Fruit fly (Drosophila melanogaster) whole organism, prepupa: ENCODE measurements around the gene CG33635.

Source experiments
- Blimp-1 ChIP-seq: fragments of 200-800 bp; sonication (Bioruptor generic); optimal IDR thresholded peaks from 3 replicates; lab custom pipeline; 2017; ENCODE audit warnings: missing biosample characterization, missing genetic modification characterization, mild to moderate bottlenecking, moderate library complexity, missing genetic modification reagents
- CG10631 ChIP-seq: fragments of 200-800 bp; sonication (Bioruptor generic); optimal IDR thresholded peaks from 2 replicates; lab custom pipeline; 2016; ENCODE audit warnings: missing biosample characterization, missing genetic modification characterization
- CG10669 ChIP-seq: fragments of 200-800 bp; sonication (Bioruptor generic); optimal IDR thresholded peaks from 3 replicates; lab custom pipeline; 2018; ENCODE audit warnings: missing biosample characterization, mild to moderate bottlenecking, missing genetic modification characterization, moderate library complexity
- CG11294 ChIP-seq: fragments of 200-800 bp; sonication (Bioruptor generic); IDR thresholded peaks from 2 replicates; pipeline ENCODE4 v1.3.6; 2022; ENCODE audit warnings: missing biosample characterization, missing genetic modification characterization
- CG11902 ChIP-seq: fragments of 200-800 bp; sonication (Bioruptor generic); optimal IDR thresholded peaks from 3 replicates; lab custom pipeline; 2016; ENCODE audit warnings: missing biosample characterization, missing genetic modification characterization
- CG15336 ChIP-seq: fragments of 200-800 bp; sonication (Bioruptor generic); IDR thresholded peaks from 2 replicates; pipeline ENCODE4 v1.3.6; 2022; ENCODE audit warnings: missing biosample characterization, missing genetic modification characterization
- CG1621 ChIP-seq: fragments of 200-800 bp; sonication (Bioruptor generic); optimal IDR thresholded peaks from 3 replicates; lab custom pipeline; 2018; ENCODE audit warnings: missing biosample characterization, mild to moderate bottlenecking, missing genetic modification characterization
- CG16779 ChIP-seq: fragments of 200-800 bp; sonication (Bioruptor generic); optimal IDR thresholded peaks from 3 replicates; lab custom pipeline; 2017; ENCODE audit warnings: missing biosample characterization, mild to moderate bottlenecking, missing genetic modification characterization
- CG3032 ChIP-seq: fragments of 200-800 bp; optimal IDR thresholded peaks from 2 replicates; lab custom pipeline; 2019; ENCODE audit warnings: missing biosample characterization, mild to moderate bottlenecking, missing genetic modification characterization, moderate library complexity
- CG31627 ChIP-seq: fragments of 200-800 bp; sonication (Bioruptor generic); optimal IDR thresholded peaks from 3 replicates; lab custom pipeline; 2016; ENCODE audit warnings: missing biosample characterization, missing genetic modification characterization
- CG34406 ChIP-seq: fragments of 200-800 bp; sonication (Bioruptor generic); optimal IDR thresholded peaks from 3 replicates; lab custom pipeline; 2016; ENCODE audit warnings: missing biosample characterization, missing genetic modification characterization
- CG4318 ChIP-seq: fragments of 200-800 bp; sonication (Bioruptor generic); optimal IDR thresholded peaks from 3 replicates; lab custom pipeline; 2017; ENCODE audit warnings: missing biosample characterization, mild to moderate bottlenecking, missing genetic modification characterization
- CG6163 ChIP-seq: fragments of 200-800 bp; sonication (Bioruptor generic); IDR thresholded peaks from 3 replicates; pipeline ENCODE4 v1.3.6; 2022; ENCODE audit warnings: missing biosample characterization, missing genetic modification characterization
- CG6276 ChIP-seq: fragments of 200-800 bp; sonication (Bioruptor generic); optimal IDR thresholded peaks from 2 replicates; lab custom pipeline; 2017; ENCODE audit warnings: missing biosample characterization, mild to moderate bottlenecking, missing genetic modification characterization
- CG6808 ChIP-seq: fragments of 200-800 bp; sonication (Bioruptor generic); optimal IDR thresholded peaks from 3 replicates; lab custom pipeline; 2017; ENCODE audit warnings: missing biosample characterization, missing genetic modification characterization, mild to moderate bottlenecking, moderate library complexity, missing genetic modification reagents
- CG6854 ChIP-seq: fragments of 200-800 bp; sonication (Bioruptor generic); optimal IDR thresholded peaks from 2 replicates; lab custom pipeline; 2017; ENCODE audit warnings: missing biosample characterization, mild to moderate bottlenecking, missing genetic modification characterization
- CG7368 ChIP-seq: fragments of 200-800 bp; sonication (Bioruptor generic); optimal IDR thresholded peaks from 3 replicates; lab custom pipeline; 2016; ENCODE audit warnings: missing biosample characterization, missing genetic modification characterization
- CG8119 ChIP-seq: fragments of 200-800 bp; sonication (Bioruptor generic); IDR thresholded peaks from 3 replicates; pipeline ENCODE4 v1.3.6; 2022; ENCODE audit warnings: missing biosample characterization, missing genetic modification characterization
- CG8319 ChIP-seq: fragments of 200-800 bp; sonication (Bioruptor generic); optimal IDR thresholded peaks from 3 replicates; lab custom pipeline; 2016; ENCODE audit warnings: missing biosample characterization, missing genetic modification characterization
- CG8632 ChIP-seq: fragments of 200-800 bp; sonication (Bioruptor generic); optimal IDR thresholded peaks from 3 replicates; lab custom pipeline; 2016; ENCODE audit warnings: missing biosample characterization, missing genetic modification characterization
- Eip75B ChIP-seq: fragments of 200-800 bp; sonication (Bioruptor generic); optimal IDR thresholded peaks from 3 replicates; lab custom pipeline; 2016; ENCODE audit warnings: missing biosample characterization, missing genetic modification characterization
- Eip78C ChIP-seq: fragments of 200-800 bp; sonication (Bioruptor generic); peaks from one replicate; lab custom pipeline; 2016; ENCODE audit warnings: missing biosample characterization, missing genetic modification characterization
- Eip93F ChIP-seq: fragments of 200-800 bp; sonication (Bioruptor generic); optimal IDR thresholded peaks from 2 replicates; lab custom pipeline; 2016; ENCODE audit warnings: missing biosample characterization, mild to moderate bottlenecking, missing genetic modification characterization
- Gug ChIP-seq: fragments of 200-800 bp; sonication (Bioruptor generic); IDR thresholded peaks from 2 replicates; pipeline ENCODE4 v1.3.6; 2022; ENCODE audit warnings: missing biosample characterization, missing genetic modification characterization
- Hr38 ChIP-seq: sonication (Bioruptor generic); optimal IDR thresholded peaks from 2 replicates; lab custom pipeline; 2016; ENCODE audit warnings: missing biosample characterization, missing genetic modification characterization
- Lpt ChIP-seq: fragments of 200-800 bp; sonication (Bioruptor generic); optimal IDR thresholded peaks from 3 replicates; lab custom pipeline; 2016; ENCODE audit warnings: missing biosample characterization, missing genetic modification characterization
- OdsH ChIP-seq: fragments of 200-800 bp; sonication (Bioruptor generic); optimal IDR thresholded peaks from 3 replicates; lab custom pipeline; 2016; ENCODE audit warnings: missing biosample characterization, missing genetic modification characterization
- Smox ChIP-seq: fragments of 200-800 bp; sonication (Bioruptor generic); optimal IDR thresholded peaks from 3 replicates; lab custom pipeline; 2016; ENCODE audit warnings: missing biosample characterization, missing genetic modification characterization
- Sox102F ChIP-seq: fragments of 200-800 bp; sonication (Bioruptor generic); optimal IDR thresholded peaks from 2 replicates; lab custom pipeline; 2016; ENCODE audit warnings: missing biosample characterization, mild to moderate bottlenecking, missing genetic modification characterization
- Sox14 ChIP-seq: fragments of 200-800 bp; sonication (Bioruptor generic); optimal IDR thresholded peaks from 3 replicates; lab custom pipeline; 2016; ENCODE audit warnings: missing biosample characterization, missing genetic modification characterization
- Sox15 ChIP-seq: fragments of 200-800 bp; sonication (Bioruptor generic); optimal IDR thresholded peaks from 3 replicates; lab custom pipeline; 2016; ENCODE audit warnings: missing biosample characterization, missing genetic modification characterization
- acj6 ChIP-seq: fragments of 200-800 bp; sonication (Bioruptor generic); optimal IDR thresholded peaks from 3 replicates; lab custom pipeline; 2016; ENCODE audit warnings: missing biosample characterization, missing genetic modification characterization
- eg ChIP-seq: fragments of 200-800 bp; sonication (Bioruptor generic); IDR thresholded peaks from 3 replicates; pipeline ENCODE4 v1.3.6; 2022; ENCODE audit warnings: missing biosample characterization, missing genetic modification characterization
- fkh ChIP-seq: fragments of 200-800 bp; sonication (Bioruptor generic); optimal IDR thresholded peaks from 3 replicates; lab custom pipeline; 2017; ENCODE audit warnings: missing biosample characterization, mild to moderate bottlenecking, missing genetic modification characterization, moderate library complexity
- lz ChIP-seq: fragments of 200-800 bp; sonication (Bioruptor generic); optimal IDR thresholded peaks from 3 replicates; lab custom pipeline; 2016; ENCODE audit warnings: missing biosample characterization, missing genetic modification characterization
- net ChIP-seq: fragments of 200-800 bp; sonication (Bioruptor generic); optimal IDR thresholded peaks from 3 replicates; lab custom pipeline; 2016; ENCODE audit warnings: missing biosample characterization, missing genetic modification characterization
- salr ChIP-seq, 2 experiments: fragments of 200-800 bp; sonication (Bioruptor generic); optimal IDR thresholded peaks; 3 replicates each; lab custom pipeline; 2016 to 2018; ENCODE audit warnings: missing biosample characterization in 2 of 2, missing genetic modification characterization in 2 of 2, mild to moderate bottlenecking in 1 of 2
- spab ChIP-seq: fragments of 200-800 bp; sonication (Bioruptor generic); optimal IDR thresholded peaks from 2 replicates; lab custom pipeline; 2017; ENCODE audit warnings: missing biosample characterization, mild to moderate bottlenecking, missing genetic modification characterization, missing genetic modification reagents
- ss ChIP-seq, 2 experiments: fragments of 200-800 bp; sonication (Bioruptor generic); optimal IDR thresholded peaks; 2 replicates in 1 of 2; 3 replicates in 1 of 2; lab custom pipeline; 2017 to 2018; ENCODE audit warnings: mild to moderate bottlenecking in 2 of 2, missing biosample characterization in 2 of 2, missing genetic modification characterization in 2 of 2, moderate library complexity in 1 of 2
- topi ChIP-seq: fragments of 200-800 bp; sonication (Bioruptor generic); optimal IDR thresholded peaks from 3 replicates; lab custom pipeline; 2016; ENCODE audit warnings: missing biosample characterization, missing genetic modification characterization
- vri ChIP-seq: fragments of 200-800 bp; sonication (Bioruptor generic); optimal IDR thresholded peaks from 3 replicates; lab custom pipeline; 2016; ENCODE audit warnings: missing biosample characterization, mild to moderate bottlenecking, missing genetic modification characterization

The CG33635 gene

DNA sequence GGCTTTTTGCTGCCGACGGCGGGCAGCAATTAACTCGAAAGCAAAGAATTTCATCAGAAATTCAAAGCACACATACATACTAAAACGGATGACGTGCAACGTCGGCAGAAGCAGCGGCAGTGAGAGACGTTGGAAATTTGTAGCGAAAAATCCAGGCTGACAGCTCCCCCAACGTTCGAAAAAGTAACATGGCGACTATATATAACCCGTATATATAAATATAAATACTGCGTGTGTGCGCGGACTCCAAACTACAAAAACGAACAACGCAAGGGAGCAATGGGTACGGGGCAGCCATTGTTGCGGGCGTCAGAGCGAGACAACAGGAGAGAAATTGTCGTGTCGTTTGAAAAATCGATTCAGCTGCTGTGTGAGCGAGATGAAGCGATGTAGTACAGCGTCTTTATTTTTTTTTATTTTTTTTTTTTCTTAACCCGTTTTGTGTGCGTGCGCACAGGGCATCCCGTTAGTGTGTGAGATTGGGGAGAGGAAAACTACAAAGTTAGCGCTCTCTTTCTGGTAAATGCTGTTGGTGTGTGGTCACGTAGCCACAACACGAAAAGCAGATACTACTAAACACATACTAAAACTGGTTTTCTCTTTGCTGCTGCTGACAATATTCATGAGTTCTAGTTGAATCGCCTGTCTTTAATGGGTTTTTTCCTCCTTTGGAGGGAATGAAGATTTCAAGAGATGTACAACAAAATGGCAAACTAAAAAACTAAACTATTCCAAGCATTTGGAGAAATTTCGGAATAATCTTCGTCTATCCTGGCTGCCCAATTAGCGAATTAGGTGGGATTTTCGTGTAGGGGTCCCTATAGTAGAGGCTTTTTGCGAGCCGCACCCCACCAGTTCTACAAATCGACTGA lies 2.4 kb upstream of the CG33635 start (continued):
- TF ChIP-seq Eip78C (GFP tag; lab: Kevin White, UChicago) (peak; percentile 88), lz (GFP tag; lab: Kevin White, UChicago) (peak; percentile 17), CG10631 (GFP tag; lab: Kevin White, UChicago) (peak; percentile 70), CG15336 (no peak), Sox15 (GFP tag; lab: Kevin White, UChicago) (no peak), CG6276 (GFP tag; lab: Kevin White, UChicago) (peak; percentile 80), Sox14 (peak; percentile 77), Sox102F (peak; percentile 83), CG6808 (GFP tag; lab: Kevin White, UChicago) (peak; percentile 85), Smox (GFP tag; lab: Kevin White, UChicago) (peak; percentile 29), CG8319 (GFP tag; lab: Kevin White, UChicago) (peak; percentile 58), CG8632 (GFP tag; lab: Kevin White, UChicago) (peak; percentile 74), Lpt (GFP tag; lab: Kevin White, UChicago) (peak; percentile 97), Eip75B (GFP tag; lab: Kevin White, UChicago) (peak; percentile 88), CG16779 (tag; lab: Kevin White, UChicago) (peak; percentile 95), Hr38 (GFP tag; lab: Kevin White, UChicago) (no peak), CG11294 (GFP tag; lab: Robert Waterston, UW) (no peak), Gug (GFP tag; lab: Robert Waterston, UW) (no peak), CG1621 (tag; lab: Kevin White, UChicago) (peak; percentile 80), topi (peak; percentile 52), vri (GFP tag; lab: Kevin White, UChicago) (peak; percentile 91), CG6163 (GFP tag; lab: Robert Waterston, UW) (no peak), CG34406 (peak; percentile 54), CG10669 (peak; percentile 70), spab (GFP tag; lab: Kevin White, UChicago) (peak; percentile 78), OdsH (GFP tag; lab: Kevin White, UChicago) (peak; percentile 85), salr (GFP tag; optimal IDR thresholded peaks at IDR 0.05; lab: Kevin White, UChicago) (peak; percentile 73 to 86), Eip93F (GFP tag; lab: Kevin White, UChicago) (peak; percentile 92), ss (GFP tag; optimal IDR thresholded peaks at IDR 0.05; lab: Kevin White, UChicago) (peak; percentile 94 to 97), CG7368 (GFP tag; lab: Kevin White, UChicago) (peak; percentile 22), CG8119 (GFP tag; lab: Robert Waterston, UW) (no peak), eg (GFP tag; lab: Robert Waterston, UW) (no peak), Blimp-1 (GFP tag; lab: Kevin White, UChicago) (no peak), CG4318 (GFP tag; lab: Kevin White, UChicago) (peak; percentile 58), CG11902 (GFP tag; lab: Kevin White, UChicago) (no peak), acj6 (GFP tag; lab: Kevin White, UChicago) (peak; percentile 29), CG31627 (GFP tag; lab: Kevin White, UChicago) (peak; percentile 2)

DNA sequence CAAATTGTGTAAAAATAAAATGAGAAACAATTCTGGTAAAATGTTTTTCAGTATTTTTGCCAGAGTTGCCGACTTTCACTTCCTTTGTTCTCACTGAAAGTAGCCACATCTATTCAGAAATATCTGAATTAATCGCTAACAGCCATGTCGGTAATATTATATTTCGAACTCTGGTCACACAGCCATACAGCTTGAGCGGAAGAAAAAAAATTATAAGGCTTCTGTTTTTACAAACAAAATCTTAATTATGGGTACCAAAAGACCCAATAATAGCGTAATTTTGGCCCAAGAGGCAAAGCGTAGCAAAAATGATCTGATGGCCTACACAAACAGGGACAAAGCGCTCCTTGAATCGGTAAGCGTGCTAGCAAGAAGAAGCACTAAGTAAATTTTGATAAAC lies 2.5 kb downstream of the CG33635 start, which contains the start of gene CG3436:
Gene CG3436, plus strand, starts transcription at position 36 of the 400 bp plus-strand sequence.
- TF ChIP-seq CG3032 (tag; lab: Kevin White, UChicago) (peak; percentile 2), CG6854 (GFP tag; lab: Kevin White, UChicago) (peak; percentile 32), Eip78C (GFP tag; lab: Kevin White, UChicago) (peak; percentile 59), Eip93F (GFP tag; lab: Kevin White, UChicago) (no peak), Sox14 (peak; percentile 100), fkh (peak; percentile 34), net (GFP tag; lab: Kevin White, UChicago) (no peak)
